Worm (Caenorhabditis elegans): ENCODE measurements around the gene msp-45.

DNA sequence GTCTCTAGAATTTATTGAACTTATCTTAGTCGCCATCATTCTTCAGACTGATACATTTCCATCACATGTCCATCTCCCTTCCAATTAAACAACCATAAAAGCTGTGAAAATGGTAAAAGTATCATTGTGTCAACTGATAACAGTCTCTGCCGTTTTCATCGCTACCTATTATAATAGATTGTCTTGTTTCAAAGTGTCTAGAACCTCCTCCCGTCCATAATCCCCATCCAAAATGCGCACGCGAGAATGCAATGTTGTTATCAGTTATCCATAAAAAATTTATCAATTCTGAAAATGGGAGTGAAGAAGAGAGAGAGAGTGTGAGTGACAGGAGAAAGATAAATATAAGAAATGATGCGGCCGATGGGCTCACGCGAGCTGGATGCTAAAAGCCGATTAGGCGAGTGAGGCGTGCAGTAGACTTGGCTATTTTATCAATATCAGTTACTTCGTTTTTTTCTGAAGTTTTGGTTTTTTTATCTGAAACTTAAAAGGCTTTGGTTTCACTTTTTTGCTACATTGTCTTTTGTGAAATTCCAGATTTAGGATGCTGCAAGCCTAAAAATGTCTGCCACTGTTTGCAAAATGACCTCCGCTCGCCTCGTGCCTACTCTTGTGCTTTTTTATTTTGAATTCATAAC lies 45.2 kb upstream of the msp-45 start:
- TF ChIP-seq nhr-11 (tag; optimal IDR thresholded peaks at IDR 0.05) (no peak), unc-62 (GFP tag; optimal IDR thresholded peaks at IDR 0.05) (no peak), ceh-82 (tag; optimal IDR thresholded peaks at IDR 0.05) (no peak), elt-3 (tag; optimal IDR thresholded peaks at IDR 0.05) (no peak), nhr-237 (tag; optimal IDR thresholded peaks at IDR 0.05) (no peak)

Data from whole organism, L3 larva.